Worm (Caenorhabditis elegans): ENCODE results near the gene srlf-28.

- TF ChIP-seq ceh-34 (tag; optimal IDR thresholded peaks at IDR 0.05), result no peak
- no peak for TF ChIP-seq ceh-48 (tag; optimal IDR thresholded peaks at IDR 0.05)
- no peak for TF ChIP-seq nhr-232 (tag; optimal IDR thresholded peaks at IDR 0.05)
- TF ChIP-seq rnt-1 (tag; optimal IDR thresholded peaks at IDR 0.05), result no peak
- no peak for TF ChIP-seq nfya-1 (tag; optimal IDR thresholded peaks at IDR 0.05)
These were observed 34.2 kb upstream of the srlf-28 start for ce11 chrIV:14377850-14378249.

Measured in whole organism, late embryonic.